Worm (Caenorhabditis elegans) whole organism, young adult: Measurements from ENCODE around the gene Y60A9.3.

Source experiments
- B0336.3 ChIP-seq: fragments of 200-800 bp; sonication (Bioruptor generic); IDR thresholded peaks from 2 replicates; pipeline ENCODE4 v1.3.6; 2022; ENCODE audit warnings: missing genetic modification characterization, missing compliant biosample characterization
- F39B2.1 ChIP-seq: fragments of 200-800 bp; sonication (Bioruptor generic); IDR thresholded peaks from 2 replicates; pipeline ENCODE4 v1.3.6; 2022; ENCODE audit warnings: missing genetic modification reagents, missing genetic modification characterization, missing compliant biosample characterization
- F57A8.1 ChIP-seq: fragments of 200-800 bp; sonication (Bioruptor generic); optimal IDR thresholded peaks from 2 replicates; lab custom pipeline; 2018; ENCODE audit warnings: mild to moderate bottlenecking, missing genetic modification characterization, moderate library complexity, missing compliant biosample characterization
- K11D2.4 ChIP-seq: fragments of 200-800 bp; sonication (Bioruptor generic); IDR thresholded peaks from 2 replicates; pipeline ENCODE4 v1.3.6; 2022; ENCODE audit warnings: missing genetic modification reagents, missing genetic modification characterization, missing compliant biosample characterization
- T07F8.4 ChIP-seq: sonication (generic microtip); optimal IDR thresholded peaks from 2 replicates; lab custom pipeline; 2016; ENCODE audit warnings: mild to moderate bottlenecking, missing genetic modification characterization, moderate library complexity, missing compliant biosample characterization
- T26A5.8 ChIP-seq: sonication (generic microtip); optimal IDR thresholded peaks from 2 replicates; lab custom pipeline; 2016; ENCODE audit warnings: missing genetic modification characterization, missing compliant biosample characterization
- Y53G8AR.9 ChIP-seq: fragments of 200-800 bp; sonication (Bioruptor generic); conservative IDR thresholded peaks from 2 replicates; pipeline ENCODE4 v1.3.6; 2022; ENCODE audit warnings: missing genetic modification reagents, missing genetic modification characterization, missing compliant biosample characterization
- Y56A3A.18 ChIP-seq: fragments of 200-800 bp; sonication (Bioruptor generic); IDR thresholded peaks from 2 replicates; pipeline ENCODE4 v1.3.6; 2022; ENCODE audit warnings: missing genetic modification reagents, missing genetic modification characterization, missing compliant biosample characterization
- ZK185.1 ChIP-seq: sonication (generic microtip); optimal IDR thresholded peaks from 2 replicates; lab custom pipeline; 2016; ENCODE audit warnings: mild to moderate bottlenecking, missing genetic modification characterization, missing compliant biosample characterization; ENCODE audit not compliant: poor library complexity, severe bottlenecking
- attf-3 ChIP-seq: fragments of 200-800 bp; sonication (Bioruptor generic); conservative IDR thresholded peaks from 2 replicates; pipeline ENCODE4 v1.3.6; 2022; ENCODE audit warnings: missing genetic modification reagents, missing genetic modification characterization, missing compliant biosample characterization
- attf-5 ChIP-seq: fragments of 200-800 bp; sonication (Bioruptor generic); optimal IDR thresholded peaks from 2 replicates; lab custom pipeline; 2018; ENCODE audit warnings: mild to moderate bottlenecking, missing genetic modification characterization, missing compliant biosample characterization
- bed-2 ChIP-seq: fragments of 200-800 bp; sonication (Bioruptor generic); IDR thresholded peaks from 2 replicates; pipeline ENCODE4 v1.3.6; 2022; ENCODE audit warnings: missing genetic modification reagents, missing genetic modification characterization, missing compliant biosample characterization
- cebp-1 ChIP-seq, 2 experiments: fragments of 200-800 bp in 1 of 2; sonication (Bioruptor generic) in 1 of 2; sonication (generic microtip) in 1 of 2; IDR thresholded peaks in 1 of 2; optimal IDR thresholded peaks in 1 of 2; 2 replicates each; pipeline versions ENCODE4 v1.3.6 to Lab custom; 2017 to 2022; ENCODE audit warnings: missing compliant biosample characterization in 2 of 2, missing genetic modification characterization in 2 of 2, mild to moderate bottlenecking in 1 of 2, missing genetic modification reagents in 1 of 2, moderate library complexity in 1 of 2
- ceh-79 ChIP-seq: sonication (generic microtip); optimal IDR thresholded peaks from 2 replicates; lab custom pipeline; 2017; ENCODE audit warnings: mild to moderate bottlenecking, missing genetic modification characterization, missing compliant biosample characterization
- efl-1 ChIP-seq: fragments of 150-350 bp; optimal IDR thresholded peaks from 2 replicates; lab custom pipeline; 2014; ENCODE audit warnings: missing biosample characterization, missing genetic modification reagents, missing genetic modification characterization
- egrh-3 ChIP-seq: fragments of 200-800 bp; sonication (Bioruptor generic); IDR thresholded peaks from 2 replicates; pipeline ENCODE4 v1.3.6; 2022; ENCODE audit warnings: missing genetic modification reagents, missing genetic modification characterization, missing compliant biosample characterization
- ets-4 ChIP-seq: fragments of 200-800 bp; sonication (Bioruptor generic); optimal IDR thresholded peaks from 2 replicates; lab custom pipeline; 2018; ENCODE audit warnings: mild to moderate bottlenecking, missing genetic modification characterization, missing compliant biosample characterization
- him-1 ChIP-seq: sonication (generic microtip); optimal IDR thresholded peaks from 2 replicates; lab custom pipeline; 2016; ENCODE audit warnings: missing genotype, missing genetic modification reagents, missing genetic modification characterization, missing compliant biosample characterization
- hlh-12 ChIP-seq: sonication (generic microtip); optimal IDR thresholded peaks from 2 replicates; lab custom pipeline; 2016; ENCODE audit warnings: missing genetic modification characterization, missing compliant biosample characterization
- hlh-26 ChIP-seq: fragments of 200-800 bp; sonication (Bioruptor generic); conservative IDR thresholded peaks from 2 replicates; pipeline ENCODE4 v1.3.6; 2022; ENCODE audit warnings: missing genetic modification reagents, missing genetic modification characterization, missing compliant biosample characterization
- lin-40 ChIP-seq: sonication (generic microtip); optimal IDR thresholded peaks from 2 replicates; lab custom pipeline; 2016; ENCODE audit warnings: missing genetic modification characterization, mild to moderate bottlenecking, missing compliant biosample characterization, missing genotype, missing genetic modification reagents
- lir-1 ChIP-seq: fragments of 200-800 bp; sonication (Bioruptor generic); conservative IDR thresholded peaks from 2 replicates; pipeline ENCODE4 v1.3.6; 2022; ENCODE audit warnings: missing genetic modification reagents, missing genetic modification characterization, missing compliant biosample characterization
- lsy-27 ChIP-seq: sonication (generic microtip); optimal IDR thresholded peaks from 2 replicates; lab custom pipeline; 2017; ENCODE audit warnings: missing genetic modification characterization, mild to moderate bottlenecking, missing compliant biosample characterization, antibody characterized with exemption, missing genotype, borderline replicate concordance; ENCODE audit not compliant: insufficient read depth
- mcd-1 ChIP-seq: fragments of 200-800 bp; sonication (Bioruptor generic); IDR thresholded peaks from 2 replicates; pipeline ENCODE4 v1.3.6; 2022; ENCODE audit warnings: missing genetic modification reagents, missing genetic modification characterization, missing compliant biosample characterization
- mes-4 ChIP-seq: sonication (generic microtip); optimal IDR thresholded peaks from 2 replicates; lab custom pipeline; 2016; ENCODE audit warnings: missing genotype, missing genetic modification characterization, missing compliant biosample characterization
- nfyb-1 ChIP-seq: fragments of 200-800 bp; sonication (Bioruptor generic); IDR thresholded peaks from 2 replicates; pipeline ENCODE4 v1.3.6; 2022; ENCODE audit warnings: missing genetic modification reagents, missing genetic modification characterization, missing compliant biosample characterization
- nhr-120 ChIP-seq: fragments of 200-800 bp; sonication (Bioruptor generic); IDR thresholded peaks from 2 replicates; pipeline ENCODE4 v1.3.6; 2022; ENCODE audit warnings: missing genetic modification characterization, missing compliant biosample characterization
- nhr-179 ChIP-seq: sonication (generic microtip); optimal IDR thresholded peaks from 2 replicates; lab custom pipeline; 2016; ENCODE audit warnings: mild to moderate bottlenecking, missing genetic modification characterization, missing compliant biosample characterization
- nhr-80 ChIP-seq: sonication (generic microtip); optimal IDR thresholded peaks from 2 replicates; lab custom pipeline; 2016; ENCODE audit warnings: missing genetic modification characterization, missing compliant biosample characterization
- sea-2 ChIP-seq: fragments of 200-800 bp; sonication (Bioruptor generic); IDR thresholded peaks from 2 replicates; pipeline ENCODE4 v1.3.6; 2022; ENCODE audit warnings: missing genetic modification characterization, missing compliant biosample characterization
- snpc-1.1 ChIP-seq: sonication (generic microtip); optimal IDR thresholded peaks from 2 replicates; lab custom pipeline; 2017; ENCODE audit warnings: missing genetic modification characterization, mild to moderate bottlenecking, missing compliant biosample characterization, antibody characterized with exemption, moderate library complexity, missing genotype, missing genetic modification reagents; ENCODE audit not compliant: insufficient read depth
- snpc-3.4 ChIP-seq: sonication (generic microtip); optimal IDR thresholded peaks from 2 replicates; lab custom pipeline; 2017; ENCODE audit warnings: missing genetic modification characterization, mild to moderate bottlenecking, missing compliant biosample characterization, antibody characterized with exemption, moderate library complexity, missing genotype, missing genetic modification reagents
- snpc-4 ChIP-seq, 5 experiments: fragments of 150-350 bp in 1 of 5; sonication (generic microtip) in 4 of 5; optimal IDR thresholded peaks; 2 replicates each; lab custom pipeline; 2014 to 2018; ENCODE audit warnings: missing genetic modification characterization in 5 of 5, missing biosample characterization in 3 of 5, antibody characterized with exemption in 2 of 5, mild to moderate bottlenecking in 2 of 5, missing compliant biosample characterization in 2 of 5, missing genotype in 2 of 5, moderate library complexity in 2 of 5, missing genetic modification reagents in 1 of 5
- sptf-2 ChIP-seq: fragments of 200-800 bp; sonication (Bioruptor generic); optimal IDR thresholded peaks from 2 replicates; lab custom pipeline; 2018; ENCODE audit warnings: mild to moderate bottlenecking, missing genetic modification characterization, missing compliant biosample characterization
- tbp1 ChIP-seq: fragments of 200-800 bp; sonication (Bioruptor generic); optimal IDR thresholded peaks from 2 replicates; lab custom pipeline; 2018; ENCODE audit warnings: mild to moderate bottlenecking, missing genetic modification characterization, missing compliant biosample characterization
- tlf-1 ChIP-seq: fragments of 200-800 bp; sonication (Bioruptor generic); optimal IDR thresholded peaks from 2 replicates; lab custom pipeline; 2018; ENCODE audit warnings: mild to moderate bottlenecking, missing genetic modification characterization, missing compliant biosample characterization
- zim-3 ChIP-seq: sonication (generic microtip); optimal IDR thresholded peaks from 2 replicates; lab custom pipeline; 2017; ENCODE audit warnings: mild to moderate bottlenecking, missing genetic modification characterization, moderate library complexity, missing compliant biosample characterization
- ztf-25 ChIP-seq: fragments of 200-800 bp; sonication (Bioruptor generic); IDR thresholded peaks from 2 replicates; pipeline ENCODE4 v1.3.6; 2022; ENCODE audit warnings: missing genetic modification reagents, missing genetic modification characterization, missing compliant biosample characterization
- ztf-28 ChIP-seq: fragments of 200-800 bp; sonication (Bioruptor generic); IDR thresholded peaks from 2 replicates; pipeline ENCODE4 v1.3.6; 2022; ENCODE audit warnings: missing genetic modification reagents, missing genetic modification characterization, missing compliant biosample characterization

Gene Y60A9.3

ce11 chrX:14347573-14347972, 35.5 kb upstream of the Y60A9.3 start, which contains the start of gene K04G11.3:
Gene K04G11.3, minus strand, starts transcription at chrX:14347673.
- TF ChIP-seq tbp1 (GFP tag; lab: Kevin White, UChicago) (no peak), bed-2 (no peak), hlh-26 (no peak), snpc-1.1 (tag; lab: Kevin White, UChicago) (no peak), T26A5.8 (tag; lab: Kevin White, UChicago) (no peak), mcd-1 (GFP tag; lab: Robert Waterston, UW) (no peak), T07F8.4 (tag; lab: Kevin White, UChicago) (no peak), lsy-27 (tag; lab: Kevin White, UChicago) (no peak), K11D2.4 (GFP tag; lab: Robert Waterston, UW) (no peak), ZK185.1 (no peak), attf-3 (GFP tag; lab: Robert Waterston, UW) (no peak), B0336.3 (no peak), snpc-3.4 (no peak), sptf-2 (GFP tag; lab: Kevin White, UChicago) (no peak), ets-4 (GFP tag; lab: Kevin White, UChicago) (no peak), tlf-1 (GFP tag; lab: Kevin White, UChicago) (no peak)

DNA sequence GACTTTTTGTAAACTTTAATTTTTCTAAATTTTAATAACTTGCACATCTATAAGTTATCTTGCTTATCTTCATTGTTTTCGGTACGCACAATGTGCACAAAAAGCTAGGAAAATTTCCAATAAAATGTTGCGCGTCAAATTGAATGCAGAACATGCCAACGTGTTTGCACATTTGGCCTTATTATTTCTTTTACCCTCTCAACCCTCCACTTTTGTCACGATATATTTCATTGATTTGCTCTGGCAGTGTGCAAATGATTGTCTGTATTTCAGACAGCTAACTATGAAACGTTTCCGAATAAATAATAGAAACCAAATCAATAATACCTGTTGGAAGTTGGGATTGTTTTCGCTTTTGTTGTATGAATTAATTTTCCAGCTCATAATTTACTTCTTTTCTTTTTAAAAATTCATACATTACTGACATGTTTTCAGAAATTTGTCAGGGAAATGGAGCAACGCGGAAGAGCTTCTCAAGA, 33.3 kb upstream of the Y60A9.3 start, which contains the start of gene wdr-5.2:
wdr-5.2 (plus strand) TSS at position 429 of the 479 bp plus-strand sequence.
- peak; percentile 37 for TF ChIP-seq attf-5
- no peak for TF ChIP-seq ets-4 (GFP tag; lab: Kevin White, UChicago)
- no peak for TF ChIP-seq ztf-28 (GFP tag; lab: Robert Waterston, UW)
- no peak for TF ChIP-seq Y56A3A.18 (GFP tag; lab: Robert Waterston, UW)

ce11 chrX:14355034-14355433, 28.0 kb upstream of the Y60A9.3 start:
- TF ChIP-seq F39B2.1 (GFP tag; lab: Robert Waterston, UW) (no peak), snpc-1.1 (tag; lab: Kevin White, UChicago) (peak; percentile 31), snpc-4 (GFP tag; optimal IDR thresholded peaks at IDR 0.05; lab: Kevin White, UChicago) (peak; percentile 7), snpc-4 (tag; optimal IDR thresholded peaks at IDR 0.05; lab: Kevin White, UChicago) (peak in 2 of 4 experiments; percentile 55 to 73)

ce11 chrX:14356683-14357287, 26.3 kb upstream of the Y60A9.3 start:
- TF ChIP-seq nhr-120 (GFP tag; lab: Robert Waterston, UW) (no peak), him-1 (tag; lab: Kevin White, UChicago) (no peak), cebp-1 (GFP tag; IDR thresholded peaks at IDR 0.05; lab: Robert Waterston, UW) (no peak), cebp-1 (tag; optimal IDR thresholded peaks at IDR 0.05; lab: Kevin White, UChicago) (peak; percentile 73), lin-40 (tag; lab: Kevin White, UChicago) (peak; percentile 42), egrh-3 (GFP tag; lab: Robert Waterston, UW) (no peak), ceh-79 (tag; lab: Kevin White, UChicago) (no peak)

DNA sequence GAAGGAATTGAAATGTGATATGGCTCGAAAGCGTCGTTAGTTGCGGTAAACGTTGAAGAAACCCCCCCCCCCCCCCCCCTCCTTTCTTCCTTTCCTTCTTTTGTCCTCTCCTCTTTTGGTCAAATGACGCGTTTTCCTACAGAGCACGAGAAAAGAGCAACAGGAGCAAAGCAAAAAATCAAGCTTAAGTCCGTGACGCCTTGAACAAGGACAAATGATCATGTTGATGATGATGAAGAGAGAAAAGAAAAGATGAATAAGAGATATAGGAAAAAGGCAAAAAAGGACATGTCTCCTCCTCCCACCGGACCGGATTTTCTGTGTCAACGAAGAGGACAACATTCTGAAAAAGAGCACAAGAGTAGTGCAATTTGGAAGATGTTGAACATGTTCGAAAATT, 23.5 kb upstream of the Y60A9.3 start:
- TF ChIP-seq ztf-25 (GFP tag; lab: Robert Waterston, UW) (no peak), sptf-2 (GFP tag; lab: Kevin White, UChicago) (no peak), cebp-1 (GFP tag; IDR thresholded peaks at IDR 0.05; lab: Robert Waterston, UW) (no peak), cebp-1 (tag; optimal IDR thresholded peaks at IDR 0.05; lab: Kevin White, UChicago) (no peak), nfyb-1 (GFP tag; lab: Robert Waterston, UW) (no peak), nhr-179 (tag; lab: Kevin White, UChicago) (no peak), hlh-12 (tag; lab: Kevin White, UChicago) (no peak), mes-4 (tag; lab: Kevin White, UChicago) (no peak), lir-1 (GFP tag; lab: Robert Waterston, UW) (no peak), nhr-80 (no peak), F39B2.1 (GFP tag; lab: Robert Waterston, UW) (no peak), F57A8.1 (GFP tag; lab: Kevin White, UChicago) (no peak), sea-2 (GFP tag; lab: Robert Waterston, UW) (no peak), snpc-1.1 (tag; lab: Kevin White, UChicago) (no peak), efl-1 (GFP tag; lab: Kevin White, UChicago) (no peak), zim-3 (tag; lab: Kevin White, UChicago) (no peak), tbp1 (GFP tag; lab: Kevin White, UChicago) (no peak), Y53G8AR.9 (GFP tag; lab: Robert Waterston, UW) (no peak)
